Worm (Caenorhabditis elegans) whole organism, late embryonic: Measurements from ENCODE around the gene T22B7.3.

Experiments
- C38D4.7 ChIP-seq: fragments of 200-800 bp; sonication (Bioruptor generic); optimal IDR thresholded peaks from 2 replicates; lab custom pipeline; 2018; ENCODE audit warnings: mild to moderate bottlenecking, missing genetic modification characterization, moderate library complexity, missing compliant biosample characterization
- Y22D7AL.16 ChIP-seq: sonication (generic microtip); optimal IDR thresholded peaks from 2 replicates; lab custom pipeline; 2016; ENCODE audit warnings: missing genetic modification characterization, missing compliant biosample characterization
- ceh-14 ChIP-seq: sonication (generic microtip); optimal IDR thresholded peaks from 2 replicates; lab custom pipeline; 2016; ENCODE audit warnings: missing genotype, missing genetic modification characterization, missing compliant biosample characterization
- ceh-22 ChIP-seq: sonication (generic microtip); optimal IDR thresholded peaks from 2 replicates; lab custom pipeline; 2017; ENCODE audit warnings: missing biosample characterization, missing genetic modification characterization
- ceh-24 ChIP-seq: sonication (generic microtip); optimal IDR thresholded peaks from 2 replicates; lab custom pipeline; 2016; ENCODE audit warnings: mild to moderate bottlenecking, missing genetic modification characterization, missing compliant biosample characterization
- ceh-30 ChIP-seq: fragments of 150-350 bp; optimal IDR thresholded peaks from 2 replicates; lab custom pipeline; 2014; ENCODE audit warnings: missing biosample characterization, missing genetic modification characterization
- ceh-31 ChIP-seq: sonication (generic microtip); optimal IDR thresholded peaks from 2 replicates; lab custom pipeline; 2016; ENCODE audit warnings: missing genetic modification characterization, missing compliant biosample characterization
- ceh-45 ChIP-seq: fragments of 200-800 bp; sonication (Bioruptor generic); IDR thresholded peaks from 2 replicates; pipeline ENCODE4 v1.3.6; 2022; ENCODE audit warnings: missing genetic modification reagents, missing genetic modification characterization, missing compliant biosample characterization
- ceh-48 ChIP-seq: sonication (generic microtip); optimal IDR thresholded peaks from 2 replicates; lab custom pipeline; 2016; ENCODE audit warnings: missing genetic modification characterization, inconsistent platforms, missing compliant biosample characterization
- ceh-6 ChIP-seq: fragments of 200-800 bp; sonication (Bioruptor generic); optimal IDR thresholded peaks from 2 replicates; lab custom pipeline; 2018; ENCODE audit warnings: mild to moderate bottlenecking, missing genetic modification characterization, missing compliant biosample characterization
- ceh-9 ChIP-seq: sonication (generic microtip); optimal IDR thresholded peaks from 2 replicates; lab custom pipeline; 2016; ENCODE audit warnings: mild to moderate bottlenecking, missing genetic modification characterization, inconsistent platforms, missing compliant biosample characterization
- che-1 ChIP-seq: sonication (generic microtip); optimal IDR thresholded peaks from 2 replicates; lab custom pipeline; 2016; ENCODE audit warnings: mild to moderate bottlenecking, missing genetic modification characterization, missing compliant biosample characterization
- eyg-1 ChIP-seq: sonication (generic microtip); optimal IDR thresholded peaks from 2 replicates; lab custom pipeline; 2016; ENCODE audit warnings: missing genotype, missing genetic modification characterization, missing compliant biosample characterization
- fax-1 ChIP-seq: sonication (generic microtip); optimal IDR thresholded peaks from 2 replicates; lab custom pipeline; 2016; ENCODE audit warnings: missing genotype, missing genetic modification characterization, missing compliant biosample characterization
- fkh-6 ChIP-seq: sonication (generic microtip); optimal IDR thresholded peaks from 2 replicates; lab custom pipeline; 2016; ENCODE audit warnings: missing genetic modification characterization, missing compliant biosample characterization
- gmeb-2 ChIP-seq: sonication (generic microtip); optimal IDR thresholded peaks from 2 replicates; lab custom pipeline; 2016; ENCODE audit warnings: missing genetic modification characterization, inconsistent platforms, missing compliant biosample characterization
- hlh-15 ChIP-seq: sonication (generic microtip); optimal IDR thresholded peaks from 2 replicates; lab custom pipeline; 2016; ENCODE audit warnings: missing genetic modification characterization, missing compliant biosample characterization
- hlh-6 ChIP-seq: sonication (generic microtip); optimal IDR thresholded peaks from 2 replicates; lab custom pipeline; 2016; ENCODE audit warnings: missing genotype, missing genetic modification characterization, missing compliant biosample characterization
- lim-6 ChIP-seq: sonication (generic microtip); optimal IDR thresholded peaks from 2 replicates; lab custom pipeline; 2016; ENCODE audit warnings: missing genetic modification characterization, missing compliant biosample characterization
- lin-11 ChIP-seq: fragments of 200-800 bp; sonication (Bioruptor generic); optimal IDR thresholded peaks from 2 replicates; lab custom pipeline; 2018; ENCODE audit warnings: mild to moderate bottlenecking, missing genetic modification characterization, missing compliant biosample characterization
- madf-2 ChIP-seq: sonication (generic microtip); optimal IDR thresholded peaks from 2 replicates; lab custom pipeline; 2017; ENCODE audit warnings: missing genetic modification characterization, missing compliant biosample characterization
- mec-3 ChIP-seq: sonication (generic microtip); optimal IDR thresholded peaks from 2 replicates; lab custom pipeline; 2016; ENCODE audit warnings: borderline replicate concordance, missing genetic modification characterization, missing compliant biosample characterization
- pat-9 ChIP-seq: fragments of 200-800 bp; sonication (Bioruptor generic); optimal IDR thresholded peaks from 2 replicates; lab custom pipeline; 2018; ENCODE audit warnings: mild to moderate bottlenecking, missing genetic modification characterization, moderate library complexity, missing compliant biosample characterization
- pax-1 ChIP-seq: fragments of 150-350 bp; optimal IDR thresholded peaks from 2 replicates; lab custom pipeline; 2014; ENCODE audit warnings: missing biosample characterization, missing genetic modification characterization
- pha-4 ChIP-seq: fragments of 150-350 bp; optimal IDR thresholded peaks from 2 replicates; lab custom pipeline; 2018; ENCODE audit warnings: missing biosample characterization, missing genetic modification reagents, missing genetic modification characterization
- ref-2 ChIP-seq: sonication (generic microtip); optimal IDR thresholded peaks from 2 replicates; lab custom pipeline; 2016; ENCODE audit warnings: missing genetic modification characterization, missing compliant biosample characterization
- rnt-1 ChIP-seq: sonication (generic microtip); optimal IDR thresholded peaks from 2 replicates; lab custom pipeline; 2016; ENCODE audit warnings: missing genetic modification characterization, missing compliant biosample characterization
- sox-4 ChIP-seq: sonication (generic microtip); optimal IDR thresholded peaks from 2 replicates; lab custom pipeline; 2017; ENCODE audit warnings: mild to moderate bottlenecking, missing genetic modification characterization, inconsistent platforms, missing compliant biosample characterization
- syd-9 ChIP-seq: sonication (generic microtip); optimal IDR thresholded peaks from 2 replicates; lab custom pipeline; 2016; ENCODE audit warnings: mild to moderate bottlenecking, missing genetic modification characterization, moderate library complexity, missing compliant biosample characterization
- tbx-7 ChIP-seq: sonication (generic microtip); optimal IDR thresholded peaks from 2 replicates; lab custom pipeline; 2016; ENCODE audit warnings: missing genotype, missing genetic modification characterization, missing compliant biosample characterization
- ttx-3 ChIP-seq: sonication (generic microtip); optimal IDR thresholded peaks from 2 replicates; lab custom pipeline; 2016; ENCODE audit warnings: missing genetic modification reagents, missing genetic modification characterization, missing compliant biosample characterization
- unc-3 ChIP-seq, 2 experiments: fragments of 200-800 bp in 1 of 2; sonication (Bioruptor generic) in 1 of 2; sonication (generic microtip) in 1 of 2; conservative IDR thresholded peaks in 1 of 2; optimal IDR thresholded peaks in 1 of 2; 2 replicates each; pipeline versions ENCODE4 v1.3.6 to Lab custom; 2016 to 2022; ENCODE audit warnings: missing compliant biosample characterization in 2 of 2, missing genetic modification characterization in 2 of 2, missing genetic modification reagents in 1 of 2
- unc-42 ChIP-seq: sonication (generic microtip); optimal IDR thresholded peaks from 2 replicates; lab custom pipeline; 2016; ENCODE audit warnings: missing genotype, missing genetic modification characterization, missing compliant biosample characterization
- unc-86 ChIP-seq: sonication (generic microtip); optimal IDR thresholded peaks from 2 replicates; lab custom pipeline; 2016; ENCODE audit warnings: missing genetic modification characterization, missing compliant biosample characterization
- zip-5 ChIP-seq: sonication (generic microtip); optimal IDR thresholded peaks from 2 replicates; lab custom pipeline; 2016; ENCODE audit warnings: missing genetic modification characterization, missing compliant biosample characterization
- ztf-16 ChIP-seq: sonication (generic microtip); optimal IDR thresholded peaks from 2 replicates; lab custom pipeline; 2017; ENCODE audit warnings: missing genetic modification characterization, missing compliant biosample characterization

Gene T22B7.3

DNA sequence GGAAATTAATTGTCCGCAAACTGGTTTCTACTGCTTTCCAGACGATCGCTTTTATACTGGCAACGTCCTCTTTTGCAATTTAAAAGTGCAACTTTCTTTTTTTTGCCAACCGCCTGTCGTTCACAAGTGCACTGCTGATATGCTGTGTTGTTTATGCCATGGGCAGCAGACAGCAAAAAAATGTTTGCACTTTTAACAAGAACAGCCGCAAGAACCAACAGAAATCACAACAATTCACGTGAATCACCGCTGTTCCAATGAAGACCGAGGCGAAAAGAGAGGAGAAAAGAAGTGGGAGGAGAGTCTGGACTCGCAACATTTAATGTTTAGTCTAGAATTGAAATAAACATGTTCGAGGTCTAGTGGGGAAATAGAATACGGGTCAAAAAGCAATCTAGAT, 6.6 kb downstream of the T22B7.3 start, which contains the start of gene T22B7.7:
Gene T22B7.7 (minus strand): TSS at position 262 of the 400 bp plus-strand sequence.
- no peak for TF ChIP-seq che-1 (tag; lab: Kevin White, UChicago)
- no peak for TF ChIP-seq ceh-48 (tag; lab: Kevin White, UChicago)
- TF ChIP-seq ttx-3 (tag; lab: Kevin White, UChicago) = no peak
- TF ChIP-seq pat-9 (tag; lab: Kevin White, UChicago) = no peak
- no peak for TF ChIP-seq ztf-16
- TF ChIP-seq ceh-6 (GFP tag; lab: Kevin White, UChicago) = no peak
- no peak for TF ChIP-seq mec-3
- no peak for TF ChIP-seq lim-6
- TF ChIP-seq C38D4.7 (GFP tag; lab: Kevin White, UChicago) = no peak
- TF ChIP-seq fax-1 (tag; lab: Kevin White, UChicago) = no peak
- TF ChIP-seq ceh-9 (tag; lab: Kevin White, UChicago) = no peak
- TF ChIP-seq zip-5 = no peak

ce11 chrX:5655601-5656000, 8.4 kb downstream of the T22B7.3 start:
- TF ChIP-seq ceh-6 (GFP tag; lab: Kevin White, UChicago) (no peak), unc-42 (tag; lab: Kevin White, UChicago) (peak; percentile 2)

DNA sequence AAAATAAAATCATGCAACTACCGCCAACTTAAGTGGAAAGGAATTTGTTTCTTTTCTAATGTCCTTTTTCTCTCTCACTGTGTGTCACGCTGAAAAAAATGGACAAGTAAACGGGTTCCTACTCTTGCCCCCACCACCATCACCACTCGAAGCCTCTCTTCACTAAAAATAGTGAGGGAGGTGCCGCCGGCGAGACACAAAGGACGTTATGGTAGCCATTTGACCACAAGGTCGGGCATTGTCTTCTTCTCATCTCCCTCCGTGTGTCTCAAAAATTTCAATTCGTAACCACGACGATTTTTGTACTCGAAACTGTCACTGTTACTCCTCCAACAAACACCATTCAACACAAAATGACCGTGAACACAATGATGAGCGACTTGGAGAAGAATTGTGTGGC, 12.4 kb downstream of the T22B7.3 start, which contains the start of gene T22B7.22:
Gene T22B7.22 (plus strand): TSS at position 354 of the 400 bp plus-strand sequence.
- TF ChIP-seq madf-2 (tag; lab: Kevin White, UChicago) (no peak), tbx-7 (no peak), lim-6 (no peak), gmeb-2 (tag; lab: Kevin White, UChicago) (no peak), rnt-1 (tag; lab: Kevin White, UChicago) (no peak), ceh-31 (no peak), unc-42 (tag; lab: Kevin White, UChicago) (no peak), ceh-45 (GFP tag; lab: Robert Waterston, UW) (no peak), C38D4.7 (GFP tag; lab: Kevin White, UChicago) (no peak), lin-11 (tag; lab: Kevin White, UChicago) (no peak), ceh-48 (tag; lab: Kevin White, UChicago) (no peak), ceh-22 (tag; lab: Kevin White, UChicago) (no peak), eyg-1 (tag; lab: Kevin White, UChicago) (no peak), fkh-6 (tag; lab: Kevin White, UChicago) (no peak), ceh-9 (tag; lab: Kevin White, UChicago) (no peak), hlh-15 (tag; lab: Kevin White, UChicago) (no peak)

- TF ChIP-seq Y22D7AL.16 (tag; lab: Kevin White, UChicago) (no peak), ceh-9 (tag; lab: Kevin White, UChicago) (no peak), che-1 (tag; lab: Kevin White, UChicago) (no peak), pax-1 (no peak), sox-4 (tag; lab: Kevin White, UChicago) (no peak), unc-86 (tag; lab: Kevin White, UChicago) (no peak), ceh-30 (no peak), ceh-24 (tag; lab: Kevin White, UChicago) (no peak), eyg-1 (tag; lab: Kevin White, UChicago) (no peak), ref-2 (tag; lab: Kevin White, UChicago) (no peak)
Observed at ce11 chrX:5661179-5661578, 14.0 kb downstream of the T22B7.3 start.

DNA sequence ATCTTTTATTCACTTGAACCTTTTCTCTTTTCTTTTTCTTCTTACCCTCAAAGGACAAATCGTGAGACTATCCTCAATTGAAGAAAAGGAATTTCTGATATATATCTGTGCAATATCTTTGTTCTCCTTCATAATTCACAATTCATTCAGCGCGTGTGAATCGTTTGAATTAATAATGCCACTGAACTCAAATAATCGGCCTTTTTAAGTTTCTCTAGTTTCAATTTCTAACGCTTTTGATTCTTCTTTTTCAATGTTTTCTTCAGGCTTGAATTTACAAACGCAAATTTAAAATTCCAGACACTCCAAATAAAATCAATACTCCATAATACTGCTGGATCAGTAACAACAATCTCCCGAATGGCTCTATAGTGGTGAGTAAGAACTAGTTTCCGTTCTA, 16.4 kb downstream of the T22B7.3 start, which contains the start of gene egl-13:
Gene egl-13 (plus strand): TSS at position 301 of the 400 bp plus-strand sequence.
- no peak for TF ChIP-seq ttx-3 (tag; lab: Kevin White, UChicago)

- TF ChIP-seq hlh-6 (tag; lab: Kevin White, UChicago) (no peak), syd-9 (tag; lab: Kevin White, UChicago) (no peak), pax-1 (no peak), pha-4 (tag; lab: Kevin White, UChicago) (no peak), ceh-14 (no peak), unc-3 (GFP tag; conservative IDR thresholded peaks at IDR 0.05; lab: Robert Waterston, UW) (no peak), unc-3 (tag; optimal IDR thresholded peaks at IDR 0.05; lab: Kevin White, UChicago) (no peak)
Observed at ce11 chrX:5669733-5670132, 22.6 kb downstream of the T22B7.3 start.
